Fruit fly (Drosophila melanogaster) whole organism, embryonic: ENCODE data around the gene CG6398.

Experiments used
- B-H1 ChIP-seq: fragments of 200-800 bp; sonication (Bioruptor generic); IDR thresholded peaks from 3 replicates; pipeline ENCODE4 v1.3.6; 2022; ENCODE audit warnings: missing biosample characterization, missing genetic modification characterization
- BtbVII ChIP-seq: fragments of 200-800 bp; sonication (Bioruptor generic); optimal IDR thresholded peaks from 3 replicates; lab custom pipeline; 2017; ENCODE audit warnings: missing biosample characterization, mild to moderate bottlenecking, missing genetic modification characterization
- CG10321 ChIP-seq: fragments of 200-800 bp; sonication (Bioruptor generic); IDR thresholded peaks from 2 replicates; pipeline ENCODE4 v1.3.6; 2022; ENCODE audit warnings: missing biosample characterization, missing genetic modification characterization
- CG10979 ChIP-seq: fragments of 200-800 bp; sonication (Bioruptor generic); optimal IDR thresholded peaks from 2 replicates; lab custom pipeline; 2018; ENCODE audit warnings: missing biosample characterization, mild to moderate bottlenecking, missing genetic modification characterization, moderate library complexity
- CG11247 ChIP-seq: fragments of 200-800 bp; sonication (Bioruptor generic); IDR thresholded peaks from 2 replicates; pipeline ENCODE4 v1.3.6; 2022; ENCODE audit warnings: missing biosample characterization, missing genetic modification characterization
- CG11695 ChIP-seq: fragments of 200-800 bp; sonication (Bioruptor generic); IDR thresholded peaks from 3 replicates; pipeline ENCODE4 v1.3.6; 2022; ENCODE audit warnings: missing biosample characterization, missing genetic modification characterization
- CG11723 ChIP-seq: fragments of 200-800 bp; sonication (Bioruptor generic); optimal IDR thresholded peaks from 2 replicates; lab custom pipeline; 2017; ENCODE audit warnings: missing biosample characterization, mild to moderate bottlenecking, missing genetic modification characterization
- CG12104 ChIP-seq: fragments of 200-800 bp; sonication (Bioruptor generic); optimal IDR thresholded peaks from 3 replicates; lab custom pipeline; 2016; ENCODE audit warnings: missing biosample characterization, missing genetic modification characterization
- CG13624 ChIP-seq: fragments of 200-800 bp; sonication (Bioruptor generic); optimal IDR thresholded peaks from 2 replicates; lab custom pipeline; 2016; ENCODE audit warnings: missing biosample characterization, missing genetic modification characterization
- CG17328 ChIP-seq: fragments of 200-800 bp; sonication (Bioruptor generic); IDR thresholded peaks from 2 replicates; pipeline ENCODE4 v1.3.6; 2022; ENCODE audit warnings: missing biosample characterization, missing genetic modification characterization
- CG17361 ChIP-seq: fragments of 200-800 bp; sonication (Bioruptor generic); IDR thresholded peaks from 3 replicates; pipeline ENCODE4 v1.3.6; 2022; ENCODE audit warnings: missing biosample characterization, missing genetic modification characterization
- CG17568 ChIP-seq: fragments of 200-800 bp; sonication (Bioruptor generic); optimal IDR thresholded peaks from 2 replicates; lab custom pipeline; 2018; ENCODE audit warnings: missing biosample characterization, mild to moderate bottlenecking, missing genetic modification characterization, moderate library complexity
- CG18262 ChIP-seq: fragments of 200-800 bp; optimal IDR thresholded peaks from 3 replicates; lab custom pipeline; 2019; ENCODE audit warnings: missing biosample characterization, mild to moderate bottlenecking, missing genetic modification characterization, moderate library complexity
- CG31441 ChIP-seq: fragments of 200-800 bp; sonication (Bioruptor generic); IDR thresholded peaks from 2 replicates; pipeline ENCODE4 v1.3.6; 2022; ENCODE audit warnings: missing biosample characterization, missing genetic modification characterization
- CG4360 ChIP-seq: fragments of 200-800 bp; sonication (Bioruptor generic); IDR thresholded peaks from 2 replicates; pipeline ENCODE4 v1.3.6; 2022; ENCODE audit warnings: missing biosample characterization, missing genetic modification characterization
- CG6683 ChIP-seq: fragments of 200-800 bp; sonication (Bioruptor generic); optimal IDR thresholded peaks from 2 replicates; lab custom pipeline; 2017; ENCODE audit warnings: missing biosample characterization, mild to moderate bottlenecking, missing genetic modification characterization, missing genetic modification reagents
- CG6813 ChIP-seq: fragments of 200-800 bp; sonication (Bioruptor generic); optimal IDR thresholded peaks from 2 replicates; lab custom pipeline; 2017; ENCODE audit warnings: missing biosample characterization, missing genetic modification characterization, mild to moderate bottlenecking, moderate library complexity, missing genetic modification reagents
- CG7271 ChIP-seq: fragments of 200-800 bp; sonication (Bioruptor generic); optimal IDR thresholded peaks from 2 replicates; lab custom pipeline; 2018; ENCODE audit warnings: missing biosample characterization, mild to moderate bottlenecking, missing genetic modification characterization, moderate library complexity
- CG8478 ChIP-seq: fragments of >200 bp; optimal IDR thresholded peaks from 2 replicates; lab custom pipeline; 2018
- CG9609 ChIP-seq: fragments of 200-800 bp; sonication (Bioruptor generic); optimal IDR thresholded peaks from 3 replicates; lab custom pipeline; 2016; ENCODE audit warnings: missing biosample characterization, missing genetic modification characterization
- CG9817 ChIP-seq: fragments of 200-800 bp; sonication (Bioruptor generic); optimal IDR thresholded peaks from 2 replicates; lab custom pipeline; 2018; ENCODE audit warnings: missing biosample characterization, mild to moderate bottlenecking, missing genetic modification characterization, moderate library complexity
- CkIIα-i1 ChIP-seq: fragments of 200-800 bp; sonication (Bioruptor generic); IDR thresholded peaks from 2 replicates; pipeline ENCODE4 v1.3.6; 2022; ENCODE audit warnings: missing biosample characterization, missing genetic modification characterization
- D ChIP-seq, 2 experiments: fragments of 200-800 bp in 1 of 2; fragments of >200 bp in 1 of 2; sonication (Bioruptor generic) in 1 of 2; optimal IDR thresholded peaks; 2 replicates in 1 of 2; 3 replicates in 1 of 2; lab custom pipeline; 2017; ENCODE audit warnings: mild to moderate bottlenecking in 1 of 2, missing biosample characterization in 1 of 2, missing genetic modification characterization in 1 of 2, missing genetic modification reagents in 1 of 2
- Doc3 ChIP-seq: fragments of 200-800 bp; sonication (Bioruptor generic); IDR thresholded peaks from 3 replicates; pipeline ENCODE4 v1.3.6; 2022; ENCODE audit warnings: missing biosample characterization, missing genetic modification characterization; ENCODE audit not compliant: partially characterized antibody
- Ets65A ChIP-seq: fragments of 200-800 bp; sonication (Bioruptor generic); peaks from one replicate; lab custom pipeline; 2016; ENCODE audit warnings: missing biosample characterization, missing genetic modification characterization
- Fer3 ChIP-seq: fragments of 200-800 bp; sonication (Bioruptor generic); optimal IDR thresholded peaks from 2 replicates; lab custom pipeline; 2018; ENCODE audit warnings: missing biosample characterization, mild to moderate bottlenecking, missing genetic modification characterization, moderate library complexity
- Gsc ChIP-seq: fragments of 200-800 bp; sonication (Bioruptor generic); IDR thresholded peaks from 2 replicates; pipeline ENCODE4 v1.3.6; 2022; ENCODE audit warnings: missing biosample characterization, missing genetic modification characterization
- Hr78 ChIP-seq, 2 experiments: fragments of 200-800 bp in 1 of 2; fragments of >200 bp in 1 of 2; sonication (Bioruptor generic) in 1 of 2; optimal IDR thresholded peaks; 2 replicates each; lab custom pipeline; 2017 to 2019; ENCODE audit warnings: missing biosample characterization in 2 of 2, missing genetic modification characterization in 2 of 2, mild to moderate bottlenecking in 1 of 2, moderate library complexity in 1 of 2
- Hsf ChIP-seq: fragments of 200-800 bp; sonication (Bioruptor generic); optimal IDR thresholded peaks from 3 replicates; lab custom pipeline; 2016; ENCODE audit warnings: missing biosample characterization, missing genetic modification characterization
- Jarid2 ChIP-seq: fragments of 200-800 bp; sonication (Bioruptor generic); optimal IDR thresholded peaks from 3 replicates; lab custom pipeline; 2017; ENCODE audit warnings: mild to moderate bottlenecking, missing biosample characterization, missing genetic modification reagents, missing genetic modification characterization
- Nf-YA ChIP-seq: fragments of 200-800 bp; sonication (Bioruptor generic); IDR thresholded peaks from 2 replicates; pipeline ENCODE4 v1.3.6; 2022; ENCODE audit warnings: missing biosample characterization, missing genetic modification characterization
- Nf-YC ChIP-seq: fragments of 200-800 bp; optimal IDR thresholded peaks from 3 replicates; lab custom pipeline; 2019; ENCODE audit warnings: missing biosample characterization, mild to moderate bottlenecking, missing genetic modification characterization, moderate library complexity
- Oli ChIP-seq: fragments of 200-800 bp; sonication (Bioruptor generic); optimal IDR thresholded peaks from 2 replicates; lab custom pipeline; 2018; ENCODE audit warnings: missing biosample characterization, mild to moderate bottlenecking, missing genetic modification characterization, moderate library complexity
- PHDP ChIP-seq: fragments of 200-800 bp; sonication (Bioruptor generic); optimal IDR thresholded peaks from 3 replicates; lab custom pipeline; 2018; ENCODE audit warnings: missing biosample characterization, mild to moderate bottlenecking, missing genetic modification characterization, moderate library complexity
- Sox100B ChIP-seq: fragments of 200-800 bp; sonication (Bioruptor generic); optimal IDR thresholded peaks from 3 replicates; lab custom pipeline; 2018; ENCODE audit warnings: missing biosample characterization, mild to moderate bottlenecking, missing genetic modification characterization
- Sox102F ChIP-seq: fragments of 200-800 bp; sonication (Bioruptor generic); optimal IDR thresholded peaks from 2 replicates; lab custom pipeline; 2018; ENCODE audit warnings: missing biosample characterization, mild to moderate bottlenecking, missing genetic modification characterization, moderate library complexity
- Ssrp ChIP-seq: fragments of 200-800 bp; sonication (Bioruptor generic); optimal IDR thresholded peaks from 2 replicates; lab custom pipeline; 2018; ENCODE audit warnings: missing biosample characterization, mild to moderate bottlenecking, missing genetic modification characterization, moderate library complexity
- Vsx1 ChIP-seq: fragments of 200-800 bp; sonication (Bioruptor generic); optimal IDR thresholded peaks from 2 replicates; lab custom pipeline; 2017; ENCODE audit warnings: missing biosample characterization, mild to moderate bottlenecking, missing genetic modification characterization, missing genetic modification reagents
- az2 ChIP-seq: fragments of 200-800 bp; sonication (Bioruptor generic); optimal IDR thresholded peaks from 3 replicates; lab custom pipeline; 2016; ENCODE audit warnings: missing biosample characterization, missing genetic modification characterization
- danr ChIP-seq: fragments of 200-800 bp; sonication (Bioruptor generic); IDR thresholded peaks from 2 replicates; pipeline ENCODE4 v1.3.6; 2022; ENCODE audit warnings: missing biosample characterization, missing genetic modification characterization
- ewg ChIP-seq: fragments of 200-800 bp; sonication (Bioruptor generic); optimal IDR thresholded peaks from 3 replicates; lab custom pipeline; 2017; ENCODE audit warnings: mild to moderate bottlenecking, missing biosample characterization, missing genetic modification reagents, missing genetic modification characterization
- ftz-f1 ChIP-seq: fragments of 200-800 bp; sonication (Bioruptor generic); optimal IDR thresholded peaks from 2 replicates; lab custom pipeline; 2016; ENCODE audit warnings: missing biosample characterization, missing genetic modification characterization
- gt ChIP-seq: fragments of 200-800 bp; sonication (Bioruptor generic); IDR thresholded peaks from 2 replicates; pipeline ENCODE4 v1.3.6; 2022; ENCODE audit warnings: missing biosample characterization, missing genetic modification characterization
- jing ChIP-seq: fragments of 200-800 bp; sonication (Bioruptor generic); optimal IDR thresholded peaks from 2 replicates; lab custom pipeline; 2018; ENCODE audit warnings: missing biosample characterization, mild to moderate bottlenecking, missing genetic modification characterization
- mam ChIP-seq: fragments of 200-800 bp; sonication (Bioruptor generic); optimal IDR thresholded peaks from 3 replicates; lab custom pipeline; 2016; ENCODE audit warnings: missing biosample characterization, missing genetic modification characterization
- nau ChIP-seq: fragments of 200-800 bp; sonication (Bioruptor generic); optimal IDR thresholded peaks from 3 replicates; lab custom pipeline; 2017; ENCODE audit warnings: missing biosample characterization, mild to moderate bottlenecking, missing genetic modification characterization, missing genetic modification reagents
- ttk ChIP-seq: fragments of 200-800 bp; sonication (Bioruptor generic); IDR thresholded peaks from 2 replicates; pipeline ENCODE4 v2.1.2; 2022; ENCODE audit warnings: missing biosample characterization, missing genetic modification characterization
- wek ChIP-seq: fragments of 200-800 bp; sonication (Bioruptor generic); optimal IDR thresholded peaks from 3 replicates; lab custom pipeline; 2018; ENCODE audit warnings: missing biosample characterization, mild to moderate bottlenecking, missing genetic modification characterization, moderate library complexity
- zen2 ChIP-seq: fragments of 200-800 bp; sonication (Bioruptor generic); IDR thresholded peaks from 3 replicates; pipeline ENCODE4 v1.3.6; 2022; ENCODE audit warnings: missing biosample characterization, missing genetic modification characterization; ENCODE audit not compliant: partially characterized antibody

Gene CG6398

DNA sequence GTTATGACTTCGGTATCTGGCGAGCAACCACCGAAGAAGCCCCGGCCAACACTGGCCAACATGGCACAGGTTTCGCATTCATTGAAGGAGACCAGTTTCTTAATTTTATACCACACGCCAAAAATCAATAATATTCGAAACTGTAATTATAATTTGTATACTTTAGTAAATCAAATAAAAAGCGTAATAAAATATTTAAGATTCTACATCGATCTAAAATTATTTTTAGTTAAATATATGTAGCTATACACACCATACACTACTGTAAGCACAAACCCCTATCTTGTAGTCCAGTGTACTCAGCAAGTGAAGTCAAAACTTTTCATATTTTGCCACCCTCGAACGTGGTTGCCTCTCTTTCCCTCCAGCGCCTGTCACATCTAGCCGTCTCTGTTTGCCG lies 48.6 kb upstream of the CG6398 start (continued):
- peak; percentile 50 for TF ChIP-seq Sox102F (GFP tag; lab: Kevin White, UChicago)
- TF ChIP-seq CkIIα-i1 (GFP tag; lab: Robert Waterston, UW): no peak
- TF ChIP-seq Sox100B (GFP tag; lab: Kevin White, UChicago): peak; percentile 44
- 0 out of 3 replicates have a peak, but pooled peaks have one; percentile 16 for TF ChIP-seq CG11695 (GFP tag; lab: Robert Waterston, UW)
- TF ChIP-seq Nf-YC (tag; lab: Kevin White, UChicago): peak; percentile 60
- no peak for TF ChIP-seq danr
- peak; percentile 70 for TF ChIP-seq CG10979 (tag; lab: Kevin White, UChicago)
- TF ChIP-seq CG11247 (GFP tag; lab: Robert Waterston, UW): no peak
- peak; percentile 58; the same call in 2 of the 3 replicates for TF ChIP-seq CG17361 (GFP tag; lab: Robert Waterston, UW)
- no peak for TF ChIP-seq nau
- no peak for TF ChIP-seq CG12104 (GFP tag; lab: Kevin White, UChicago)
- TF ChIP-seq CG17328 (GFP tag; lab: Robert Waterston, UW): peak; percentile 42; the same call in 1 of the 2 replicates
- TF ChIP-seq wek (GFP tag; lab: Kevin White, UChicago): no peak
- TF ChIP-seq ftz-f1 (GFP tag; lab: Kevin White, UChicago): no peak
- TF ChIP-seq Fer3 (tag; lab: Kevin White, UChicago): no peak
- TF ChIP-seq Vsx1: no peak
- no peak for TF ChIP-seq Nf-YA (GFP tag; lab: Robert Waterston, UW)
- TF ChIP-seq ttk: no peak
- no peak for TF ChIP-seq D (optimal IDR thresholded peaks at IDR 0.05; lab: Kevin White, UChicago)
- peak; percentile 15 for TF ChIP-seq D (GFP tag; optimal IDR thresholded peaks at IDR 0.05; lab: Kevin White, UChicago)
- TF ChIP-seq CG9817 (tag; lab: Kevin White, UChicago): no peak
- no peak for TF ChIP-seq BtbVII (GFP tag; lab: Kevin White, UChicago)
- TF ChIP-seq Hr78 (GFP tag; optimal IDR thresholded peaks at IDR 0.05; lab: Kevin White, UChicago): no peak
- TF ChIP-seq B-H1 (GFP tag; lab: Robert Waterston, UW): no peak
- TF ChIP-seq Gsc: no peak
- peak; percentile 1 for TF ChIP-seq CG17568
- TF ChIP-seq CG4360 (GFP tag; lab: Robert Waterston, UW): no peak

DNA sequence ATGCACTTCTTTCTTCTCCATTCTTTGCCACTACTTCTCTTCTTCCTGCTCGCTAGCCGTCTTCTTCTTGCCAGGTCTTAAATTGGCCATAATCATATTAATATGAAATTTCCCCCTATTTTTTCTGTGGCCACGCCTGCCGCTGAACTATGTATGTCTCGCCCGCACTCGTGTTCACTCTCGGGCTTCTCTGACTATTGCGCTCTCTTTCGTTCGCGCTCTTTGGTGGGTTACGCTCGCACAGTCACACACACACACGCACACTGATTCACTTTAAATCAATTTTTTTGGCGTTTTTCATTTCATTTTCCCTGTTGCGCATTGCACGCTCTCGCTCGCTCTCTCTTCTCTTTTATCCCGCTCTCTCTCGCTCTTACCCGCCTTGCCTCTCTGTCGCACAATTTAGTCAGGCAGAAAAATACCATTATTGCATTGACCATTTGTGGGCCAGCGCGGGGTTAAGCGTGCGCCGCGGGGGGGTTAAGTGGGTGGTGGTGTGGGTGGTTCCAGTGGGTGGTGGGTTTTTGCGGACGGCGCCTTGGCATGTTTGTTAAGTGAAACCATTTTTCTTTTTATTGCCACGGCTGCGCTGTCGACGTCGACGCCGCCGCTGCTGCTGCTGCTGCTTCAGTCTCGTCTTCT lies 41.1 kb upstream of the CG6398 start:
- TF ChIP-seq Oli (tag; lab: Kevin White, UChicago): no peak
- no peak for TF ChIP-seq CG7271 (tag; lab: Kevin White, UChicago)
- TF ChIP-seq CG8478 (lab: Kevin White, UChicago): peak; percentile 94
- TF ChIP-seq PHDP (tag; lab: Kevin White, UChicago): no peak
- TF ChIP-seq Jarid2 (GFP tag; lab: Kevin White, UChicago): peak; percentile 55
- TF ChIP-seq Hsf: no peak
- no peak for TF ChIP-seq az2 (GFP tag; lab: Kevin White, UChicago)
- TF ChIP-seq CG6813 (GFP tag; lab: Kevin White, UChicago): no peak
- no peak for TF ChIP-seq CG9609 (GFP tag; lab: Kevin White, UChicago)
- peak; percentile 87 for TF ChIP-seq ewg
- TF ChIP-seq CG13624 (GFP tag; lab: Kevin White, UChicago): no peak
- TF ChIP-seq Doc3 (GFP tag; lab: Robert Waterston, UW): no peak
- TF ChIP-seq CG11723 (GFP tag; lab: Kevin White, UChicago): no peak
- peak; percentile 96 for TF ChIP-seq CG10321 (GFP tag; lab: Robert Waterston, UW)
- TF ChIP-seq jing (GFP tag; lab: Kevin White, UChicago): no peak
- no peak for TF ChIP-seq gt (GFP tag; lab: Robert Waterston, UW)
- peak; percentile 78; the same call in 1 of the 2 replicates for TF ChIP-seq Nf-YA (GFP tag; lab: Robert Waterston, UW)
- TF ChIP-seq mam (GFP tag; lab: Kevin White, UChicago): no peak
- TF ChIP-seq CG31441 (GFP tag; lab: Robert Waterston, UW): no peak
- TF ChIP-seq Ets65A (GFP tag; lab: Kevin White, UChicago): peak; percentile 10
- no peak for TF ChIP-seq CG6683 (GFP tag; lab: Kevin White, UChicago)
- TF ChIP-seq CG11695 (GFP tag; lab: Robert Waterston, UW): no peak
- no peak for TF ChIP-seq Ssrp
- no peak for TF ChIP-seq zen2 (GFP tag; lab: Robert Waterston, UW)
- no peak for TF ChIP-seq CG18262
